Fruit fly (Drosophila melanogaster): ENCODE measurements around the gene Gr66a.
A peak's percentile ranks its signal among the peaks of the same experiment; 100 is the strongest.

- TF ChIP-seq Lpt (GFP tag; optimal IDR thresholded peaks at IDR 0.05) (no peak), pdm3 (GFP tag; optimal IDR thresholded peaks at IDR 0.05) (no peak), CG31627 (GFP tag; optimal IDR thresholded peaks at IDR 0.05) (peak; percentile 30)
Measured at dm6 chr3L:8314788-8315140, 8.0 kb upstream of the Gr66a start.

All from whole organism, prepupa.